Worm (Caenorhabditis elegans): ENCODE results near the gene str-92.

str-92 gene

ce11 chrV:17721709-17722108, 45.3 kb upstream of the str-92 start:
- no peak for TF ChIP-seq nhr-237 (tag; optimal IDR thresholded peaks at IDR 0.05)
- no peak for TF ChIP-seq ceh-16 (tag; optimal IDR thresholded peaks at IDR 0.05)
- peak; percentile 19 for TF ChIP-seq ceh-28 (tag; optimal IDR thresholded peaks at IDR 0.05)
- TF ChIP-seq ama-1 (optimal IDR thresholded peaks at IDR 0.05), result no peak
- TF ChIP-seq fkh-2 (tag; optimal IDR thresholded peaks at IDR 0.05), result no peak
- peak; percentile 47 for TF ChIP-seq pha-4 (tag; optimal IDR thresholded peaks at IDR 0.05)
- TF ChIP-seq lin-15B (tag; optimal IDR thresholded peaks at IDR 0.05), result no peak
- no peak for TF ChIP-seq unc-62 (GFP tag; optimal IDR thresholded peaks at IDR 0.05)
- peak; percentile 98 for TF ChIP-seq pqm-1 (tag; optimal IDR thresholded peaks at IDR 0.05)
- no peak for TF ChIP-seq elt-1 (tag; optimal IDR thresholded peaks at IDR 0.05)
- no peak for TF ChIP-seq ceh-82 (tag; optimal IDR thresholded peaks at IDR 0.05)
- no peak for TF ChIP-seq zag-1 (tag; optimal IDR thresholded peaks at IDR 0.05)
- no peak for TF ChIP-seq nhr-43 (tag; optimal IDR thresholded peaks at IDR 0.05; ENCODE audit: poor library complexity, severe bottlenecking)
- peak; percentile 99 for TF ChIP-seq elt-2 (tag; optimal IDR thresholded peaks at IDR 0.05)
- TF ChIP-seq jun-1 (tag; optimal IDR thresholded peaks at IDR 0.05), result peak; percentile 84
- TF ChIP-seq nhr-76 (tag; optimal IDR thresholded peaks at IDR 0.05), result no peak
- TF ChIP-seq aly-2 (tag; optimal IDR thresholded peaks at IDR 0.05), result no peak
- TF ChIP-seq egl-27 (tag; optimal IDR thresholded peaks at IDR 0.05), result peak; percentile 35

ce11 chrV:17718647-17719046, 42.2 kb upstream of the str-92 start, which contains the start of gene str-77:
Gene str-77, plus strand, starts transcription at chrV:17718947.
- no peak for TF ChIP-seq pha-4 (tag; optimal IDR thresholded peaks at IDR 0.05)
- TF ChIP-seq ZK546.5 (tag; optimal IDR thresholded peaks at IDR 0.05), result no peak
- TF ChIP-seq lsy-12 (tag; optimal IDR thresholded peaks at IDR 0.05), result no peak
- no peak for TF ChIP-seq mdl-1 (tag; optimal IDR thresholded peaks at IDR 0.05)
- no peak for TF ChIP-seq nhr-67 (tag; optimal IDR thresholded peaks at IDR 0.05)

ce11 chrV:17714330-17714729, 37.9 kb upstream of the str-92 start, which contains the start of gene twk-33:
Gene twk-33, minus strand, starts transcription at chrV:17714377.
- no peak for TF ChIP-seq nhr-237 (tag; optimal IDR thresholded peaks at IDR 0.05)
- TF ChIP-seq elt-2 (tag; optimal IDR thresholded peaks at IDR 0.05), result peak; percentile 97
- peak; percentile 91 for TF ChIP-seq pqm-1 (tag; optimal IDR thresholded peaks at IDR 0.05)

- TF ChIP-seq ztf-4 (tag; optimal IDR thresholded peaks at IDR 0.05), result no peak
- no peak for TF ChIP-seq hmg-11 (tag; optimal IDR thresholded peaks at IDR 0.05)
- TF ChIP-seq nhr-23 (tag; optimal IDR thresholded peaks at IDR 0.05), result no peak
- no peak for TF ChIP-seq eor-1 (tag; optimal IDR thresholded peaks at IDR 0.05)
- no peak for TF ChIP-seq egl-27 (tag; optimal IDR thresholded peaks at IDR 0.05)
- TF ChIP-seq nfya-1 (tag; optimal IDR thresholded peaks at IDR 0.05; ENCODE audit: insufficient read depth), result no peak
- TF ChIP-seq lin-39 (tag; optimal IDR thresholded peaks at IDR 0.05), result no peak
- no peak for TF ChIP-seq mdl-1 (tag; optimal IDR thresholded peaks at IDR 0.05)
- TF ChIP-seq ceh-82 (tag; optimal IDR thresholded peaks at IDR 0.05), result no peak
- no peak for TF ChIP-seq nhr-67 (tag; optimal IDR thresholded peaks at IDR 0.05)
- no peak for TF ChIP-seq lin-15B (tag; optimal IDR thresholded peaks at IDR 0.05)
- TF ChIP-seq egl-5 (tag; optimal IDR thresholded peaks at IDR 0.05), result no peak
- no peak for TF ChIP-seq elt-3 (tag; optimal IDR thresholded peaks at IDR 0.05)
- no peak for TF ChIP-seq zag-1 (tag; optimal IDR thresholded peaks at IDR 0.05)
- no peak for TF ChIP-seq elt-1 (tag; optimal IDR thresholded peaks at IDR 0.05)
- no peak for TF ChIP-seq tbx-2 (tag; optimal IDR thresholded peaks at IDR 0.05)
- TF ChIP-seq nhr-25 (tag; optimal IDR thresholded peaks at IDR 0.05), result no peak
These were observed 35.9 kb upstream of the str-92 start for ce11 chrV:17712349-17712748.

ce11 chrV:17707022-17707421, 30.6 kb upstream of the str-92 start, which contains the start of gene srh-31:
Gene srh-31, plus strand, starts transcription at chrV:17707322.
- TF ChIP-seq nhr-12 (tag; optimal IDR thresholded peaks at IDR 0.05) (no peak), lsy-12 (tag; optimal IDR thresholded peaks at IDR 0.05) (no peak), fos-1 (tag; optimal IDR thresholded peaks at IDR 0.05) (no peak), ceh-28 (tag; optimal IDR thresholded peaks at IDR 0.05) (no peak), fkh-10 (GFP tag; optimal IDR thresholded peaks at IDR 0.05) (no peak), pha-4 (tag; optimal IDR thresholded peaks at IDR 0.05) (no peak), nhr-28 (tag; optimal IDR thresholded peaks at IDR 0.05) (no peak), ceh-82 (tag; optimal IDR thresholded peaks at IDR 0.05) (no peak), pqm-1 (tag; optimal IDR thresholded peaks at IDR 0.05) (no peak), nhr-25 (tag; optimal IDR thresholded peaks at IDR 0.05) (no peak)
